Fruit fly (Drosophila melanogaster) whole organism, wandering third instar larva: ENCODE results near the gene Cad99C.

Experiments
- Abd-B ChIP-seq: fragments of >200 bp; optimal IDR thresholded peaks from 2 replicates; lab custom pipeline; 2017; ENCODE audit warnings: missing biosample characterization, missing genetic modification characterization
- CG32264 ChIP-seq: fragments of 200-800 bp; sonication (Bioruptor generic); optimal IDR thresholded peaks from 2 replicates; lab custom pipeline; 2016; ENCODE audit warnings: missing biosample characterization, missing genetic modification characterization
- CG9705 ChIP-seq: fragments of 200-800 bp; sonication (Bioruptor generic); optimal IDR thresholded peaks from 2 replicates; lab custom pipeline; 2018; ENCODE audit warnings: missing biosample characterization, mild to moderate bottlenecking, missing genetic modification characterization
- CrebA ChIP-seq: fragments of 200-800 bp; sonication (Bioruptor generic); optimal IDR thresholded peaks from 2 replicates; lab custom pipeline; 2016; ENCODE audit warnings: missing biosample characterization, mild to moderate bottlenecking, missing genetic modification characterization, borderline replicate concordance
- Dfd ChIP-seq: fragments of >200 bp; optimal IDR thresholded peaks from 2 replicates; lab custom pipeline; 2017; ENCODE audit warnings: missing biosample characterization, missing genetic modification characterization
- Dif ChIP-seq: fragments of 200-275, 200-300 bp; sonication (Bioruptor generic); optimal IDR thresholded peaks from 2 replicates; lab custom pipeline; 2018; ENCODE audit warnings: missing biosample characterization, missing genetic modification characterization; ENCODE audit not compliant: partially characterized antibody
- GATAd ChIP-seq: sonication (Bioruptor generic); optimal IDR thresholded peaks from 2 replicates; lab custom pipeline; 2016; ENCODE audit warnings: missing biosample characterization, missing genetic modification characterization
- HLH106 ChIP-seq: fragments of 200-800 bp; optimal IDR thresholded peaks from 3 replicates; lab custom pipeline; 2019; ENCODE audit warnings: missing biosample characterization, mild to moderate bottlenecking, missing genetic modification characterization, moderate library complexity
- Hnf4 ChIP-seq: fragments of 200-800 bp; sonication (Bioruptor generic); optimal IDR thresholded peaks from 2 replicates; lab custom pipeline; 2016; ENCODE audit warnings: missing biosample characterization, mild to moderate bottlenecking, missing genetic modification characterization
- Hr78 ChIP-seq: fragments of >200 bp; optimal IDR thresholded peaks from 2 replicates; lab custom pipeline; 2017; ENCODE audit warnings: missing biosample characterization, missing genetic modification characterization
- Hr83 ChIP-seq: fragments of 200-300 bp; sonication (Bioruptor generic); optimal IDR thresholded peaks from 2 replicates; lab custom pipeline; 2016; ENCODE audit warnings: missing biosample characterization, mild to moderate bottlenecking, missing genetic modification characterization, moderate library complexity; ENCODE audit not compliant: poor library complexity, severe bottlenecking
- Jra ChIP-seq: sonication (Bioruptor generic); optimal IDR thresholded peaks from 2 replicates; lab custom pipeline; 2016; ENCODE audit warnings: missing biosample characterization, missing genetic modification characterization
- Mio ChIP-seq: sonication (Bioruptor generic); optimal IDR thresholded peaks from 2 replicates; lab custom pipeline; 2016; ENCODE audit warnings: missing biosample characterization, missing genetic modification characterization
- Myc ChIP-seq: fragments of >200 bp; optimal IDR thresholded peaks from 2 replicates; lab custom pipeline; 2017
- N ChIP-seq: fragments of >200 bp; optimal IDR thresholded peaks from 2 replicates; lab custom pipeline; 2018; ENCODE audit warnings: missing biosample characterization, missing external identifiers, missing genetic modification characterization
- OdsH ChIP-seq: fragments of 200-800 bp; sonication (Bioruptor generic); optimal IDR thresholded peaks from 2 replicates; lab custom pipeline; 2016; ENCODE audit warnings: missing biosample characterization, mild to moderate bottlenecking, missing genetic modification characterization
- Rel ChIP-seq, 2 experiments: fragments of 200-800 bp; sonication (Bioruptor generic) in 1 of 2; optimal IDR thresholded peaks; 2 replicates in 1 of 2; 3 replicates in 1 of 2; lab custom pipeline; 2016 to 2019; ENCODE audit warnings: mild to moderate bottlenecking in 2 of 2, missing biosample characterization in 2 of 2, missing genetic modification characterization in 2 of 2, moderate library complexity in 1 of 2
- Sp1 ChIP-seq: fragments of 200-800 bp; sonication (Bioruptor generic); optimal IDR thresholded peaks from 3 replicates; lab custom pipeline; 2019; ENCODE audit warnings: missing biosample characterization, mild to moderate bottlenecking, missing genetic modification characterization, moderate library complexity
- Vsx2 ChIP-seq: fragments of 200-300, 225-300 bp; sonication (Bioruptor generic); optimal IDR thresholded peaks from 2 replicates; lab custom pipeline; 2018; ENCODE audit warnings: missing biosample characterization, missing genetic modification characterization; ENCODE audit not compliant: partially characterized antibody
- br ChIP-seq: fragments of 200-800 bp; sonication (Bioruptor generic); optimal IDR thresholded peaks from 2 replicates; lab custom pipeline; 2016; ENCODE audit warnings: missing biosample characterization, missing genetic modification characterization
- brk ChIP-seq: fragments of 200-800 bp; sonication (Bioruptor generic); optimal IDR thresholded peaks from 2 replicates; lab custom pipeline; 2016; ENCODE audit warnings: missing biosample characterization, mild to moderate bottlenecking, missing genetic modification characterization
- dl ChIP-seq, 2 experiments: fragments of 175-275, 200-275 bp in 1 of 2; fragments of 200-275 bp in 1 of 2; sonication (Bioruptor generic); optimal IDR thresholded peaks; lab custom pipeline; 2018; ENCODE audit warnings: mild to moderate bottlenecking in 2 of 2, missing biosample characterization in 2 of 2, missing genetic modification characterization in 2 of 2, moderate library complexity in 2 of 2; ENCODE audit not compliant: partially characterized antibody in 2 of 2, insufficient read depth in 1 of 2
- dmrt93B ChIP-seq: fragments of 200-800 bp; sonication (Bioruptor generic); optimal IDR thresholded peaks from 2 replicates; lab custom pipeline; 2018; ENCODE audit warnings: missing biosample characterization, mild to moderate bottlenecking, missing genetic modification characterization
- dsf ChIP-seq: sonication (Bioruptor generic); optimal IDR thresholded peaks from 2 replicates; lab custom pipeline; 2016; ENCODE audit warnings: missing biosample characterization, missing genetic modification characterization, borderline replicate concordance
- ey ChIP-seq: fragments of 200-800 bp; sonication (Bioruptor generic); optimal IDR thresholded peaks from 2 replicates; lab custom pipeline; 2016; ENCODE audit warnings: missing biosample characterization, missing genetic modification characterization
- foxo ChIP-seq, 2 experiments: fragments of 200-800 bp; sonication (Bioruptor generic); optimal IDR thresholded peaks; 2 replicates in 1 of 2; 3 replicates in 1 of 2; lab custom pipeline; 2016 to 2017; ENCODE audit warnings: missing biosample characterization in 2 of 2, missing genetic modification characterization in 2 of 2
- fru ChIP-seq: fragments of 200-800 bp; sonication (Bioruptor generic); optimal IDR thresholded peaks from 3 replicates; lab custom pipeline; 2016; ENCODE audit warnings: missing biosample characterization, mild to moderate bottlenecking, missing genetic modification characterization
- h ChIP-seq: fragments of 200-800 bp; sonication (Bioruptor generic); optimal IDR thresholded peaks from 3 replicates; lab custom pipeline; 2016; ENCODE audit warnings: missing biosample characterization, mild to moderate bottlenecking, missing genetic modification characterization
- jim ChIP-seq: fragments of 175-275, 200-325 bp; sonication (Bioruptor generic); optimal IDR thresholded peaks from 2 replicates; lab custom pipeline; 2016; ENCODE audit warnings: missing biosample characterization, mild to moderate bottlenecking, missing genetic modification characterization
- lola ChIP-seq: fragments of >200 bp; optimal IDR thresholded peaks from 2 replicates; lab custom pipeline; 2017; ENCODE audit warnings: missing biosample characterization, missing genetic modification characterization
- pan ChIP-seq: fragments of >200 bp; optimal IDR thresholded peaks from 2 replicates; lab custom pipeline; 2017
- psq ChIP-seq: fragments of 200-800 bp; sonication (Bioruptor generic); optimal IDR thresholded peaks from 3 replicates; lab custom pipeline; 2017; ENCODE audit warnings: missing biosample characterization, mild to moderate bottlenecking, missing genetic modification characterization, moderate library complexity
- rgr ChIP-seq: fragments of 200-800 bp; sonication (Bioruptor generic); optimal IDR thresholded peaks from 3 replicates; lab custom pipeline; 2016; ENCODE audit warnings: missing biosample characterization, mild to moderate bottlenecking, missing genetic modification characterization
- sage ChIP-seq: fragments of 200-800 bp; sonication (Bioruptor generic); optimal IDR thresholded peaks from 2 replicates; lab custom pipeline; 2016; ENCODE audit warnings: missing biosample characterization, mild to moderate bottlenecking, missing genetic modification characterization
- sv ChIP-seq: fragments of 200-800 bp; sonication (Bioruptor generic); optimal IDR thresholded peaks from 3 replicates; lab custom pipeline; 2016; ENCODE audit warnings: missing biosample characterization, missing genetic modification characterization
- tai ChIP-seq: sonication (Bioruptor generic); optimal IDR thresholded peaks from 2 replicates; lab custom pipeline; 2016; ENCODE audit warnings: missing biosample characterization, missing genetic modification characterization
- usp ChIP-seq: fragments of >200 bp; optimal IDR thresholded peaks from 2 replicates; lab custom pipeline; 2017; ENCODE audit warnings: missing biosample characterization, missing genetic modification characterization
- woc ChIP-seq: sonication (Bioruptor generic); optimal IDR thresholded peaks from 2 replicates; lab custom pipeline; 2016; ENCODE audit warnings: missing biosample characterization, mild to moderate bottlenecking, missing genetic modification characterization

Cad99C gene

DNA sequence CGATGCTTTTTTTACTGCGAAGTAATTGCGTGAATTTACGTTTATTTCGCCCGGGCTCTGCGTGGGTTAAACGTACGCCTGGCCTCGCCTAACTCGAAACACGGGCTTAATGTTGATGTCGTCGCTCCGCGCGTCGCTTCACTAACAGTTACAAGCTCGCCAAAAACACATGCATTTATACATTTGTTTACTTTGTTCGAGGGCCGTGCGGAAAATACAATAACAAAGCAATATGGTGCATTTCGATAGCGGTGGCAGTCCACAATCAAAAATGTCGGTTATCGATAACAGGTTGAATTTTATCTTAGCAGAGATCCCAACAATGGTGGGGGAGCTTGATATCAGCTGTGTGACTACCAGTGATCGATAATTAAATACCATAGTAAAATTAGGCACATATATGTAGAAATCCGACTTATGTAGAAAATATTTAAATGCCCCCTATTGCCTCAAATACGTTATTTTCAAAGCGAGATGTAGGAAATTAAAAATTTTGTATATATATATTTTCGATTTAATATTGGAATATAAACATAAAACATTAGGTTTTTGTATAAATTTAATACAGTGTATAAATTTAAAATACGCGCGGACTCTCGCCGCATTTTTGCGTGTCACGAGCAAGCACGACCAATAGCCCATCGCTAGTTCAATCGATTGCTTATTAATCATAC, 27.4 kb downstream of the Cad99C start, which contains the start of gene Zip99C:
Zip99C (minus strand) TSS at position 220 of the 674 bp plus-strand sequence.
- TF ChIP-seq CG32264 = no peak
- TF ChIP-seq Dfd (GFP tag; lab: Kevin White, UChicago) = no peak
- TF ChIP-seq sage (GFP tag; lab: Kevin White, UChicago) = peak; percentile 62
- no peak for TF ChIP-seq ey (GFP tag; lab: Kevin White, UChicago)
- no peak for TF ChIP-seq lola (GFP tag; lab: Kevin White, UChicago)
- peak; percentile 41 for TF ChIP-seq HLH106 (tag; lab: Kevin White, UChicago)
- peak; percentile 32 for TF ChIP-seq woc (GFP tag; lab: Kevin White, UChicago)
- TF ChIP-seq Dif = peak; percentile 6
- no peak for TF ChIP-seq N (GFP tag; lab: Kevin White, UChicago)
- peak; percentile 58 for TF ChIP-seq Hr83
- TF ChIP-seq Myc (lab: Kevin White, UChicago) = no peak
- peak; percentile 45 for TF ChIP-seq OdsH
- no peak for TF ChIP-seq dmrt93B (GFP tag; lab: Kevin White, UChicago)
- TF ChIP-seq Mio (GFP tag; lab: Kevin White, UChicago) = no peak
- TF ChIP-seq tai = no peak
- no peak for TF ChIP-seq CrebA
- TF ChIP-seq brk = peak; percentile 86
- peak in 1 of 2 experiments; percentile 58 for TF ChIP-seq foxo (GFP tag; optimal IDR thresholded peaks at IDR 0.05; lab: Kevin White, UChicago)
- no peak for TF ChIP-seq rgr (GFP tag; lab: Kevin White, UChicago)
- no peak for TF ChIP-seq Vsx2
- TF ChIP-seq Sp1 (GFP tag; lab: Kevin White, UChicago) = peak; percentile 25
- peak; percentile 89 for TF ChIP-seq Jra (GFP tag; lab: Kevin White, UChicago)
- TF ChIP-seq fru = peak; percentile 34
- TF ChIP-seq Rel (GFP tag; optimal IDR thresholded peaks at IDR 0.05; lab: Kevin White, UChicago) = no peak
- TF ChIP-seq Rel (tag; optimal IDR thresholded peaks at IDR 0.05; lab: Kevin White, UChicago) = peak; percentile 74
- TF ChIP-seq h (GFP tag; lab: Kevin White, UChicago) = peak; percentile 31
- peak; percentile 51 for TF ChIP-seq Hnf4 (GFP tag; lab: Kevin White, UChicago)
- no peak for TF ChIP-seq Abd-B (GFP tag; lab: Kevin White, UChicago)
- TF ChIP-seq dsf (GFP tag; lab: Kevin White, UChicago) = peak; percentile 67
- TF ChIP-seq pan = no peak
- TF ChIP-seq CG9705 = peak; percentile 26
- TF ChIP-seq br (GFP tag; lab: Kevin White, UChicago) = no peak
- TF ChIP-seq sv (GFP tag; lab: Kevin White, UChicago) = peak; percentile 27
- TF ChIP-seq psq = peak; percentile 32
- no peak for TF ChIP-seq dl (GFP tag; optimal IDR thresholded peaks at IDR 0.05; lab: Kevin White, UChicago; ENCODE audit: insufficient read depth in 1 of 2, partially characterized antibody in 2 of 2)
- no peak for TF ChIP-seq usp (GFP tag; lab: Kevin White, UChicago)
- no peak for TF ChIP-seq Hr78 (GFP tag; lab: Kevin White, UChicago)
- TF ChIP-seq GATAd = peak; percentile 13
- no peak for TF ChIP-seq jim (GFP tag; lab: Kevin White, UChicago)
- TF ChIP-seq, all 38 proteins: peak for 19

DNA sequence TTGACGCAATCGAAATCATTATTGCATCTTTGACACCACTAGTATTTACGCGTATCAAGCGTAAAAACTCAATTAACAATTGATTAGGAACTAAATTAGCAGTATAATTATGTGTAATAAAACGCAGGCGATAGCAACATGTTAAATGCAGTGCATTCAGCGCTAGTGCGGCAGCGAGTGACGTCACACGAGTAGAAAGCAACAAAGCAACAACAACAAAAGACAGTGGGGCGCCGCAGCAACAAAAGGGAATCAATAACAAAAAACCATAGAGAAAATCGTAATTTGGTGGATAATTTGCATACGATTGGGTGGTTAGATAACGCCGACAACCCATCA, 27.9 kb downstream of the Cad99C start, which contains the start of gene CG34133:
CG34133 (plus strand) TSS at position 16 of the 339 bp plus-strand sequence.
- TF ChIP-seq Sp1 (GFP tag; lab: Kevin White, UChicago) = no peak
- TF ChIP-seq psq = no peak
- no peak for TF ChIP-seq brk
- TF ChIP-seq OdsH = no peak
- no peak for TF ChIP-seq woc (GFP tag; lab: Kevin White, UChicago)
- TF ChIP-seq Hr83 = no peak
- no peak for TF ChIP-seq Myc (lab: Kevin White, UChicago)
- no peak for TF ChIP-seq dmrt93B (GFP tag; lab: Kevin White, UChicago)
- no peak for TF ChIP-seq rgr (GFP tag; lab: Kevin White, UChicago)
- TF ChIP-seq dsf (GFP tag; lab: Kevin White, UChicago) = no peak
- TF ChIP-seq HLH106 (tag; lab: Kevin White, UChicago) = no peak
- no peak for TF ChIP-seq Rel (GFP tag; optimal IDR thresholded peaks at IDR 0.05; lab: Kevin White, UChicago)
- no peak for TF ChIP-seq Rel (tag; optimal IDR thresholded peaks at IDR 0.05; lab: Kevin White, UChicago)
- no peak for TF ChIP-seq sage (GFP tag; lab: Kevin White, UChicago)
- TF ChIP-seq pan = no peak
- TF ChIP-seq CG9705 = no peak
- TF ChIP-seq Mio (GFP tag; lab: Kevin White, UChicago) = no peak
- no peak for TF ChIP-seq Hnf4 (GFP tag; lab: Kevin White, UChicago)
- TF ChIP-seq CG32264 = no peak
- TF ChIP-seq, all 38 proteins: peak for 0
